Fruit fly (Drosophila melanogaster) S2 (cell line): ENCODE measurements around the gene CG15172.

Source experiments
- CG8478 ChIP-seq: fragments of >200 bp; optimal IDR thresholded peaks from 2 replicates; lab custom pipeline; 2018
- CTCF ChIP-seq, 2 experiments: fragments of >200 bp; optimal IDR thresholded peaks; 2 replicates each; lab custom pipeline; 2018

CG15172 gene

dm6 chr2L:19069548-19070145, 47.4 kb downstream of the CG15172 start, which contains the start of gene CG10702:
Gene CG10702, minus strand, starts transcription at chr2L:19069851.
- TF ChIP-seq CTCF (optimal IDR thresholded peaks at IDR 0.05; lab: Kevin White, UChicago) (no peak), CG8478 (lab: Kevin White, UChicago) (no peak)

- TF ChIP-seq CG8478 (lab: Kevin White, UChicago) = no peak
- no peak for TF ChIP-seq CTCF (optimal IDR thresholded peaks at IDR 0.05; lab: Kevin White, UChicago)
Measured at dm6 chr2L:19071713-19072112, 49.5 kb downstream of the CG15172 start.
